Fruit fly (Drosophila melanogaster) S2 (cell line): ENCODE data around the gene CG9782.

Experiments used
- CG8478 ChIP-seq: fragments of >200 bp; optimal IDR thresholded peaks from 2 replicates; lab custom pipeline; 2018
- CTCF ChIP-seq, 2 experiments: fragments of >200 bp; optimal IDR thresholded peaks; 2 replicates each; lab custom pipeline; 2018

DNA sequence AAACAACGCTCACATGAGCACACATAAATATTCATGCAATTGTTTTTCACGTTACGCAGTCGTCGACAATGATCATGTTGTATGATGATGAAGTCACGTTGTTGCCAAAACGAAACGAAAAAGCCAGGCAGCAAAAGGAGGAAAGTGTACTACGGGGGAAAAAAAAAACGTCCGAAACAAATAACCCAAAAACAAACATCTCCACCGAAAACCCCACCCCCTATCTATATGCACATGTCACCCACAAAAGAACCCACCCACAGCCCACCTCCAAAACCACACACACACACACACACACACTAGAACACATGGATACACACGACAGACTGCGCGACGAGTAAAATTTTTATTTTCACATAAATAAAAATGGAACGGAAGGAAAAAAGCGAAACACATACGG, 46.3 kb downstream of the CG9782 start:
- TF ChIP-seq CTCF (optimal IDR thresholded peaks at IDR 0.05; lab: Kevin White, UChicago): no peak
- TF ChIP-seq CG8478: no peak
